Fruit fly (Drosophila melanogaster) S2 (cell line): Measurements from ENCODE around the gene CG1628.
"Not testable (repeated sequence)": the region's sequence is repeated elsewhere in the genome, so short reads cannot be mapped to it uniquely, and the experiment has no call there.

Experiments used
- CG8478 ChIP-seq: fragments of >200 bp; optimal IDR thresholded peaks from 2 replicates; lab custom pipeline; 2018
- CTCF ChIP-seq, 2 experiments: fragments of >200 bp; optimal IDR thresholded peaks; 2 replicates each; lab custom pipeline; 2018

dm6 chrX:10623125-10623524 lies 20.6 kb upstream of the CG1628 start, which contains the start of gene Rab9Db:
- not testable (repeated sequence) for TF ChIP-seq CG8478 (lab: Kevin White, UChicago); CTCF (optimal IDR thresholded peaks at IDR 0.05; lab: Kevin White, UChicago)
